Worm (Caenorhabditis elegans) whole organism, L1 larva: ENCODE measurements around the gene K04A8.20.

ENCODE experiments used
- ceh-82 ChIP-seq, 3 experiments: fragments of 150-350 bp in 1 of 3; sonication (generic microtip) in 2 of 3; optimal IDR thresholded peaks; 2 replicates each; lab custom pipeline; 2014 to 2017; ENCODE audit warnings: missing biosample characterization in 3 of 3, missing genetic modification characterization in 3 of 3
- ceh-88 ChIP-seq: fragments of 200-800 bp; sonication (Bioruptor generic); IDR thresholded peaks from 2 replicates; pipeline ENCODE4 v1.3.6; 2022; ENCODE audit warnings: missing genetic modification characterization, missing compliant biosample characterization
- nhr-71 ChIP-seq: sonication (generic microtip); optimal IDR thresholded peaks from 2 replicates; lab custom pipeline; 2016; ENCODE audit warnings: mild to moderate bottlenecking, missing genetic modification characterization, moderate library complexity, missing compliant biosample characterization
- nhr-90 ChIP-seq: sonication (generic microtip); optimal IDR thresholded peaks from 2 replicates; lab custom pipeline; 2016; ENCODE audit warnings: mild to moderate bottlenecking, missing genetic modification characterization, missing compliant biosample characterization; ENCODE audit not compliant: poor library complexity
- unc-130 ChIP-seq: fragments of 150-350 bp; optimal IDR thresholded peaks from 2 replicates; lab custom pipeline; 2017; ENCODE audit warnings: missing biosample characterization, missing genetic modification characterization, inconsistent platforms
- ztf-11 ChIP-seq, 2 experiments: sonication (generic microtip); optimal IDR thresholded peaks; 2 replicates each; lab custom pipeline; 2016 to 2017; ENCODE audit warnings: missing genetic modification characterization in 2 of 2, missing biosample characterization in 1 of 2, missing compliant biosample characterization in 1 of 2

- TF ChIP-seq ceh-88 (GFP tag; lab: Robert Waterston, UW) (no peak), ceh-82 (tag; optimal IDR thresholded peaks at IDR 0.05; lab: Kevin White, UChicago) (no peak), nhr-71 (no peak), nhr-90 (tag; lab: Kevin White, UChicago) (peak; percentile 42), unc-130 (tag; lab: Kevin White, UChicago) (no peak), ztf-11 (tag; optimal IDR thresholded peaks at IDR 0.05; lab: Kevin White, UChicago) (no peak)
Observed at ce11 chrV:6551707-6552390, 2.6 kb downstream of the K04A8.20 start, which contains the start of gene twk-10.
